Fruit fly (Drosophila melanogaster) whole organism, embryonic: ENCODE data around the gene RpL7.

Experiments used
- ATbp ChIP-seq: fragments of 200-800 bp; sonication (Bioruptor generic); optimal IDR thresholded peaks from 2 replicates; lab custom pipeline; 2017; ENCODE audit warnings: missing biosample characterization, mild to moderate bottlenecking, missing genetic modification characterization, missing genetic modification reagents
- CG10147 ChIP-seq: fragments of 200-800 bp; sonication (Bioruptor generic); optimal IDR thresholded peaks from 2 replicates; lab custom pipeline; 2019; ENCODE audit warnings: missing biosample characterization, mild to moderate bottlenecking, missing genetic modification characterization, moderate library complexity
- CG10267 ChIP-seq: fragments of 200-800 bp; sonication (Bioruptor generic); optimal IDR thresholded peaks from 2 replicates; lab custom pipeline; 2018; ENCODE audit warnings: missing biosample characterization, mild to moderate bottlenecking, missing genetic modification characterization, moderate library complexity
- CG10366 ChIP-seq: fragments of 200-800 bp; sonication (Bioruptor generic); IDR thresholded peaks from 2 replicates; pipeline ENCODE4 v1.3.6; 2022; ENCODE audit warnings: missing biosample characterization, missing genetic modification characterization
- CG11504 ChIP-seq: fragments of 200-800 bp; sonication (Bioruptor generic); optimal IDR thresholded peaks from 3 replicates; lab custom pipeline; 2019; ENCODE audit warnings: missing biosample characterization, mild to moderate bottlenecking, missing genetic modification characterization, moderate library complexity
- CG11560 ChIP-seq: fragments of 200-800 bp; sonication (Bioruptor generic); IDR thresholded peaks from 3 replicates; pipeline ENCODE4 v1.3.6; 2022; ENCODE audit warnings: missing biosample characterization, missing genetic modification characterization
- CG11696 ChIP-seq: fragments of 200-800 bp; sonication (Bioruptor generic); IDR thresholded peaks from 2 replicates; pipeline ENCODE4 v1.3.6; 2022; ENCODE audit warnings: missing biosample characterization, missing genetic modification characterization
- CG12391 ChIP-seq: fragments of 200-800 bp; sonication (Bioruptor generic); optimal IDR thresholded peaks from 3 replicates; lab custom pipeline; 2018; ENCODE audit warnings: missing biosample characterization, mild to moderate bottlenecking, missing genetic modification characterization, moderate library complexity
- CG13424 ChIP-seq: fragments of 200-800 bp; sonication (Bioruptor generic); optimal IDR thresholded peaks from 2 replicates; lab custom pipeline; 2019; ENCODE audit warnings: missing biosample characterization, mild to moderate bottlenecking, missing genetic modification characterization, moderate library complexity
- CG16815 ChIP-seq: fragments of 200-800 bp; sonication (Bioruptor generic); optimal IDR thresholded peaks from 3 replicates; lab custom pipeline; 2017; ENCODE audit warnings: missing biosample characterization, mild to moderate bottlenecking, missing genetic modification characterization
- CG2129 ChIP-seq: fragments of 200-800 bp; sonication (Bioruptor generic); IDR thresholded peaks from 2 replicates; pipeline ENCODE4 v1.3.6; 2022; ENCODE audit warnings: missing biosample characterization, missing genetic modification characterization; ENCODE audit not compliant: partially characterized antibody
- CG30020 ChIP-seq: fragments of 200-800 bp; optimal IDR thresholded peaks from 2 replicates; lab custom pipeline; 2019; ENCODE audit warnings: missing biosample characterization, mild to moderate bottlenecking, missing genetic modification characterization, moderate library complexity
- CG3407 ChIP-seq: fragments of 200-800 bp; sonication (Bioruptor generic); optimal IDR thresholded peaks from 2 replicates; lab custom pipeline; 2018; ENCODE audit warnings: missing biosample characterization, mild to moderate bottlenecking, missing genetic modification characterization
- CG34224 ChIP-seq: fragments of 200-800 bp; sonication (Bioruptor generic); IDR thresholded peaks from 3 replicates; pipeline ENCODE4 v1.3.6; 2022; ENCODE audit warnings: missing biosample characterization, missing genetic modification characterization; ENCODE audit not compliant: partially characterized antibody
- CG43689 ChIP-seq: fragments of 200-800 bp; sonication (Bioruptor generic); IDR thresholded peaks from 2 replicates; pipeline ENCODE4 v1.3.6; 2022; ENCODE audit warnings: missing biosample characterization, missing genetic modification characterization
- CG4424 ChIP-seq: fragments of 200-800 bp; sonication (Bioruptor generic); optimal IDR thresholded peaks from 3 replicates; lab custom pipeline; 2016; ENCODE audit warnings: missing biosample characterization, missing genetic modification characterization
- CG5953 ChIP-seq: fragments of 200-800 bp; sonication (Bioruptor generic); IDR thresholded peaks from 2 replicates; pipeline ENCODE4 v1.3.6; 2022; ENCODE audit warnings: missing biosample characterization, missing genetic modification characterization
- CG7357 ChIP-seq: fragments of 200-800 bp; sonication (Bioruptor generic); IDR thresholded peaks from 3 replicates; pipeline ENCODE4 v1.3.6; 2022; ENCODE audit warnings: missing biosample characterization, missing genetic modification characterization
- CG8281 ChIP-seq: fragments of 200-800 bp; sonication (Bioruptor generic); optimal IDR thresholded peaks from 2 replicates; lab custom pipeline; 2018; ENCODE audit warnings: missing biosample characterization, mild to moderate bottlenecking, missing genetic modification characterization, moderate library complexity
- CG8290 ChIP-seq, 3 experiments: fragments of 200-800 bp; sonication (Bioruptor generic); optimal IDR thresholded peaks; 2 replicates each; lab custom pipeline; 2016 to 2019; ENCODE audit warnings: missing biosample characterization in 3 of 3, missing genetic modification characterization in 3 of 3, mild to moderate bottlenecking in 2 of 3, moderate library complexity in 1 of 3
- CG8924 ChIP-seq: fragments of 200-800 bp; optimal IDR thresholded peaks from 3 replicates; lab custom pipeline; 2019; ENCODE audit warnings: missing biosample characterization, mild to moderate bottlenecking, missing genetic modification characterization, moderate library complexity
- CG8944 ChIP-seq: fragments of 200-800 bp; sonication (Bioruptor generic); optimal IDR thresholded peaks from 3 replicates; lab custom pipeline; 2016; ENCODE audit warnings: missing biosample characterization, missing genetic modification characterization
- Chrac-16 ChIP-seq: fragments of 200-800 bp; sonication (Bioruptor generic); optimal IDR thresholded peaks from 3 replicates; lab custom pipeline; 2016; ENCODE audit warnings: missing biosample characterization, missing genetic modification characterization
- D19A ChIP-seq: fragments of 200-800 bp; optimal IDR thresholded peaks from 3 replicates; lab custom pipeline; 2019; ENCODE audit warnings: missing biosample characterization, mild to moderate bottlenecking, missing genetic modification characterization, moderate library complexity
- HLH4C ChIP-seq: fragments of 200-800 bp; sonication (Bioruptor generic); IDR thresholded peaks from 3 replicates; pipeline ENCODE4 v1.3.6; 2022; ENCODE audit warnings: missing biosample characterization, missing genetic modification characterization; ENCODE audit not compliant: partially characterized antibody
- HLH54F ChIP-seq: fragments of 200-800 bp; sonication (Bioruptor generic); optimal IDR thresholded peaks from 3 replicates; lab custom pipeline; 2016; ENCODE audit warnings: missing biosample characterization, missing genetic modification characterization
- HLHmδ ChIP-seq: fragments of 200-800 bp; sonication (Bioruptor generic); optimal IDR thresholded peaks from 2 replicates; lab custom pipeline; 2018; ENCODE audit warnings: missing biosample characterization, mild to moderate bottlenecking, missing genetic modification characterization, moderate library complexity
- Med ChIP-seq: fragments of 200-800 bp; sonication (Bioruptor generic); peaks from one replicate; lab custom pipeline; 2016; ENCODE audit warnings: missing biosample characterization, missing genetic modification characterization, mild to moderate bottlenecking, inconsistent platforms, moderate library complexity
- Mes4 ChIP-seq: fragments of 200-800 bp; sonication (Bioruptor generic); optimal IDR thresholded peaks from 2 replicates; lab custom pipeline; 2016; ENCODE audit warnings: missing biosample characterization, missing genetic modification characterization
- Sin3A ChIP-seq: fragments of >200 bp; optimal IDR thresholded peaks from 2 replicates; lab custom pipeline; 2018
- Vsx1 ChIP-seq: fragments of 200-800 bp; sonication (Bioruptor generic); optimal IDR thresholded peaks from 2 replicates; lab custom pipeline; 2017; ENCODE audit warnings: missing biosample characterization, mild to moderate bottlenecking, missing genetic modification characterization, missing genetic modification reagents
- ase ChIP-seq: fragments of 200-800 bp; sonication (Bioruptor generic); IDR thresholded peaks from 3 replicates; pipeline ENCODE4 v1.3.6; 2022; ENCODE audit warnings: missing biosample characterization, missing genetic modification characterization
- ci ChIP-seq: fragments of 200-800 bp; sonication (Bioruptor generic); IDR thresholded peaks from 3 replicates; pipeline ENCODE4 v1.3.6; 2022; ENCODE audit warnings: missing biosample characterization, missing genetic modification characterization
- eyg ChIP-seq: fragments of 200-800 bp; sonication (Bioruptor generic); optimal IDR thresholded peaks from 3 replicates; lab custom pipeline; 2016; ENCODE audit warnings: missing biosample characterization, missing genetic modification characterization
- gfzf ChIP-seq: fragments of 200-800 bp; sonication (Bioruptor generic); optimal IDR thresholded peaks from 2 replicates; lab custom pipeline; 2016; ENCODE audit warnings: missing biosample characterization, mild to moderate bottlenecking, missing genetic modification characterization, moderate library complexity
- gt ChIP-seq: fragments of 200-800 bp; sonication (Bioruptor generic); IDR thresholded peaks from 2 replicates; pipeline ENCODE4 v1.3.6; 2022; ENCODE audit warnings: missing biosample characterization, missing genetic modification characterization
- her ChIP-seq: fragments of 200-800 bp; sonication (Bioruptor generic); optimal IDR thresholded peaks from 2 replicates; lab custom pipeline; 2016; ENCODE audit warnings: missing biosample characterization, missing genetic modification characterization
- lilli ChIP-seq: fragments of 200-800 bp; sonication (Bioruptor generic); optimal IDR thresholded peaks from 3 replicates; lab custom pipeline; 2016; ENCODE audit warnings: missing biosample characterization, missing genetic modification characterization
- mld ChIP-seq: fragments of 200-800 bp; sonication (Bioruptor generic); IDR thresholded peaks from 3 replicates; pipeline ENCODE4 v1.3.6; 2022; ENCODE audit warnings: missing biosample characterization, missing genetic modification characterization; ENCODE audit not compliant: partially characterized antibody
- nerfin-1 ChIP-seq: fragments of 200-800 bp; sonication (Bioruptor generic); optimal IDR thresholded peaks from 3 replicates; lab custom pipeline; 2019; ENCODE audit warnings: missing biosample characterization, mild to moderate bottlenecking, missing genetic modification characterization, moderate library complexity
- nmo ChIP-seq: fragments of 200-800 bp; sonication (Bioruptor generic); optimal IDR thresholded peaks from 2 replicates; lab custom pipeline; 2018; ENCODE audit warnings: missing biosample characterization, mild to moderate bottlenecking, missing genetic modification characterization, moderate library complexity
- nom ChIP-seq: fragments of 200-800 bp; sonication (Bioruptor generic); optimal IDR thresholded peaks from 2 replicates; lab custom pipeline; 2017; ENCODE audit warnings: missing biosample characterization, missing genetic modification characterization, mild to moderate bottlenecking, moderate library complexity, missing genetic modification reagents
- phol ChIP-seq: fragments of 200-800 bp; sonication (Bioruptor generic); optimal IDR thresholded peaks from 3 replicates; lab custom pipeline; 2018; ENCODE audit warnings: missing biosample characterization, mild to moderate bottlenecking, missing genetic modification characterization, moderate library complexity
- scrt ChIP-seq: fragments of 200-800 bp; sonication (Bioruptor generic); optimal IDR thresholded peaks from 2 replicates; lab custom pipeline; 2018; ENCODE audit warnings: missing biosample characterization, mild to moderate bottlenecking, missing genetic modification characterization, moderate library complexity
- sens ChIP-seq: fragments of 200-800 bp; sonication (Bioruptor generic); peaks from one replicate; lab custom pipeline; 2016; ENCODE audit warnings: missing biosample characterization, missing genetic modification characterization
- sr ChIP-seq: fragments of 200-800 bp; sonication (Bioruptor generic); IDR thresholded peaks from 3 replicates; pipeline ENCODE4 v1.3.6; 2022; ENCODE audit warnings: missing biosample characterization, missing genetic modification characterization
- tna ChIP-seq: fragments of 200-800 bp; sonication (Bioruptor generic); IDR thresholded peaks from 2 replicates; pipeline ENCODE4 v1.3.6; 2022; ENCODE audit warnings: missing biosample characterization, missing genetic modification characterization; ENCODE audit not compliant: partially characterized antibody
- trh ChIP-seq: fragments of 200-800 bp; sonication (Bioruptor generic); optimal IDR thresholded peaks from 2 replicates; lab custom pipeline; 2016; ENCODE audit warnings: missing biosample characterization, missing genetic modification characterization
- vnd ChIP-seq: fragments of 200-800 bp; sonication (Bioruptor generic); IDR thresholded peaks from 3 replicates; pipeline ENCODE4 v1.3.6; 2022; ENCODE audit warnings: missing biosample characterization, missing genetic modification characterization; ENCODE audit not compliant: partially characterized antibody

RpL7 gene

DNA sequence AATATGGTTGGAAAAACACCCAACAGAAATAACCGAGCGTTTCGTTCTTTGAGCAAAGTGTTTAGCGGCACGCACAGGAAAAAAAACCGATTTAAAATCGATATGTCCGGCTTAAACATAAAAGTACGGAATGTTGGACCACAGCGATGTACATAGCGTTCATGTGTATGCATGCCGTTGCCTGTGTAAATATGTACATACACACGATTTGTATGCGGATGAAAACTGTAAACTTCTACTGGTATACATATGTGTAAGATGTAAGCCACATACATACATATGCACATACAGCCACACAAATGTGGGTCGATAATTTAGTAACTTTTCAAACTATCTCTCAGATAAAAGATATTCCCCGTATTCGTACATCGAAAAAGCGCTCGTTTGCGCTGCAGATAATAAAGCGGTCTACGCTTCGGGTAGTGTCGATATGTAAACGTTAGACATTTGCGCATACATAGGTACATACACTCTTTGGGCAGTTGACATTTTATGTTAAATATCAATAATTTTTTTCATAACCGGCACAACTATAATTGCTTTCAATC, 48.9 kb downstream of the RpL7 start (continued):
- no peak for TF ChIP-seq phol (tag; lab: Kevin White, UChicago)
- TF ChIP-seq HLHmδ (GFP tag; lab: Kevin White, UChicago), result no peak
- no peak for TF ChIP-seq vnd
- TF ChIP-seq ase (GFP tag; lab: Robert Waterston, UW), result no peak
- peak; percentile 20 for TF ChIP-seq trh
- TF ChIP-seq CG10267 (tag; lab: Kevin White, UChicago), result no peak
- TF ChIP-seq CG34224 (GFP tag; lab: Robert Waterston, UW), result no peak
- peak; percentile 33 for TF ChIP-seq CG8924 (tag; lab: Kevin White, UChicago)

dm6 chr2L:10250441-10250847, 49.6 kb downstream of the RpL7 start, which contains the start of the genes bsk and CG31717:
Gene bsk, minus strand, starts transcription at chr2L:10250501.
Gene CG31717, plus strand, starts transcription at chr2L:10250737.
- TF ChIP-seq nmo (GFP tag; lab: Kevin White, UChicago) (peak; percentile 60), CG16815 (no peak), ci (GFP tag; lab: Robert Waterston, UW) (no peak), lilli (peak; percentile 7), mld (GFP tag; lab: Robert Waterston, UW) (no peak), CG5953 (GFP tag; lab: Robert Waterston, UW) (no peak), tna (GFP tag; lab: Robert Waterston, UW) (no peak), CG43689 (GFP tag; lab: Robert Waterston, UW) (no peak), Mes4 (GFP tag; lab: Kevin White, UChicago) (no peak), CG2129 (GFP tag; lab: Robert Waterston, UW) (no peak), CG7357 (GFP tag; lab: Robert Waterston, UW) (no peak), scrt (no peak), CG34224 (GFP tag; lab: Robert Waterston, UW) (no peak), CG13424 (tag; lab: Kevin White, UChicago) (no peak), Sin3A (peak; percentile 19), CG12391 (tag; lab: Kevin White, UChicago) (no peak), nom (GFP tag; lab: Kevin White, UChicago) (peak; percentile 2), CG30020 (tag; lab: Kevin White, UChicago) (peak; percentile 97), eyg (GFP tag; lab: Kevin White, UChicago) (no peak), D19A (tag; lab: Kevin White, UChicago) (no peak), Chrac-16 (GFP tag; lab: Kevin White, UChicago) (no peak), Med (GFP tag; lab: Kevin White, UChicago) (peak; percentile 67), CG8281 (tag; lab: Kevin White, UChicago) (no peak), CG10147 (no peak), gt (GFP tag; lab: Robert Waterston, UW) (no peak), Vsx1 (GFP tag; lab: Kevin White, UChicago) (no peak), CG8290 (GFP tag; optimal IDR thresholded peaks at IDR 0.05; lab: Kevin White, UChicago) (peak; percentile 55), CG8290 (tag; optimal IDR thresholded peaks at IDR 0.05; lab: Kevin White, UChicago) (no peak), gfzf (GFP tag; lab: Kevin White, UChicago) (peak; percentile 78), CG11560 (tag; lab: Robert Waterston, UW) (peak; percentile 99), ATbp (no peak), CG4424 (GFP tag; lab: Kevin White, UChicago) (no peak), her (GFP tag; lab: Kevin White, UChicago) (no peak), CG3407 (GFP tag; lab: Kevin White, UChicago) (no peak), CG11504 (tag; lab: Kevin White, UChicago) (no peak), HLH4C (GFP tag; lab: Robert Waterston, UW) (peak; percentile 49; the same call in 1 of the 3 replicates), sens (GFP tag; lab: Kevin White, UChicago) (peak; percentile 68), CG10366 (no peak), CG8944 (GFP tag; lab: Kevin White, UChicago) (no peak), sr (GFP tag; lab: Robert Waterston, UW) (no peak), HLH54F (no peak), CG11696 (GFP tag; lab: Robert Waterston, UW) (no peak), nerfin-1 (tag; lab: Kevin White, UChicago) (peak; percentile 38)
